Fruit fly (Drosophila melanogaster): ENCODE data around the gene Mtr4.

The Mtr4 gene

DNA sequence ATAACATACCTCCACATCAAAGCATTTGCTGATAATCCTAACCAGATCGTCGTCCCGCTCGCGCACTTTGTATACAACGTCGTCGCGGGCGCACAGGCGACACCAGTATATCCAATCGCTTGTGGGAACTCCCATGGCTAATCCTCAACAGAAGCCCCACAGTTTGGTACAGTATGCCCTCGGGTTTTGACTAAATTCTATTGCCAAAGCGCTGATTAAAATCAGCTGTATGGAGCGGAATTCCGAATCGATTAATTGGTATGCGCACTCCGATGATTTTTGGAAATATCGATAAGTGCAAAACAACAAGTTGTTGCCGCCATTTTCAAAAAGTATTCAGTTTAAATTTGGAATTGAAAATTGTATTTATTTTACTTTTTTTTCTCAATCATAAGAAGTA is 16.0 kb downstream of the Mtr4 start, which contains the start of gene wek:
TSS of gene wek (minus strand) at position 253 of the 400 bp plus-strand sequence.
- TF ChIP-seq Sin3A (optimal IDR thresholded peaks at IDR 0.05) = no peak
- TF ChIP-seq ttk (optimal IDR thresholded peaks at IDR 0.05) = no peak
- TF ChIP-seq psq (optimal IDR thresholded peaks at IDR 0.05) = no peak
- TF ChIP-seq h (optimal IDR thresholded peaks at IDR 0.05) = no peak
- no peak for TF ChIP-seq insv (optimal IDR thresholded peaks at IDR 0.05)
- TF ChIP-seq Myc (optimal IDR thresholded peaks at IDR 0.05) = no peak

- TF ChIP-seq ttk (optimal IDR thresholded peaks at IDR 0.05) (no peak), insv (optimal IDR thresholded peaks at IDR 0.05) (no peak), h (optimal IDR thresholded peaks at IDR 0.05) (no peak), Myc (optimal IDR thresholded peaks at IDR 0.05) (no peak), Sin3A (optimal IDR thresholded peaks at IDR 0.05) (no peak), psq (optimal IDR thresholded peaks at IDR 0.05) (no peak)
Measured at dm6 chr2L:15770978-15771377, 18.9 kb downstream of the Mtr4 start, which contains the start of gene Ku80. TSS of gene Ku80 (minus strand) at chr2L:15771159.

- TF ChIP-seq ttk (optimal IDR thresholded peaks at IDR 0.05) = no peak
- no peak for TF ChIP-seq h (optimal IDR thresholded peaks at IDR 0.05)
- TF ChIP-seq Sin3A (optimal IDR thresholded peaks at IDR 0.05) = no peak
- TF ChIP-seq insv (optimal IDR thresholded peaks at IDR 0.05) = no peak
- no peak for TF ChIP-seq psq (optimal IDR thresholded peaks at IDR 0.05)
- no peak for TF ChIP-seq Myc (optimal IDR thresholded peaks at IDR 0.05)
Measured at dm6 chr2L:15773013-15773412, 20.9 kb downstream of the Mtr4 start, which contains the start of gene CG31826. TSS of gene CG31826 (minus strand) at chr2L:15773113.

- TF ChIP-seq Sin3A (optimal IDR thresholded peaks at IDR 0.05) = no peak
- no peak for TF ChIP-seq ttk (optimal IDR thresholded peaks at IDR 0.05)
- TF ChIP-seq h (optimal IDR thresholded peaks at IDR 0.05) = no peak
- no peak for TF ChIP-seq insv (optimal IDR thresholded peaks at IDR 0.05)
- no peak for TF ChIP-seq Myc (optimal IDR thresholded peaks at IDR 0.05)
- TF ChIP-seq psq (optimal IDR thresholded peaks at IDR 0.05) = no peak
Measured at dm6 chr2L:15776752-15777151, 24.7 kb downstream of the Mtr4 start, which contains the start of gene CG43760. TSS of gene CG43760 (minus strand) at chr2L:15776852.

dm6 chr2L:15782996-15783395 is 30.9 kb downstream of the Mtr4 start:
- TF ChIP-seq psq (optimal IDR thresholded peaks at IDR 0.05) = no peak
- TF ChIP-seq Sin3A (optimal IDR thresholded peaks at IDR 0.05) = no peak
- no peak for TF ChIP-seq ttk (optimal IDR thresholded peaks at IDR 0.05)
- TF ChIP-seq insv (optimal IDR thresholded peaks at IDR 0.05) = no peak
- no peak for TF ChIP-seq Myc (optimal IDR thresholded peaks at IDR 0.05)
- no peak for TF ChIP-seq h (optimal IDR thresholded peaks at IDR 0.05)

dm6 chr2L:15783785-15784184 is 31.7 kb downstream of the Mtr4 start, which contains the start of gene t-Grip91:
TSS of gene t-Grip91 (plus strand) at chr2L:15784085.
- TF ChIP-seq h (optimal IDR thresholded peaks at IDR 0.05) (no peak), insv (optimal IDR thresholded peaks at IDR 0.05) (no peak), ttk (optimal IDR thresholded peaks at IDR 0.05) (no peak), Myc (optimal IDR thresholded peaks at IDR 0.05) (no peak), psq (optimal IDR thresholded peaks at IDR 0.05) (no peak), Sin3A (optimal IDR thresholded peaks at IDR 0.05) (no peak)

dm6 chr2L:15796300-15796699 is 44.2 kb downstream of the Mtr4 start:
- no peak for TF ChIP-seq h (optimal IDR thresholded peaks at IDR 0.05)
- no peak for TF ChIP-seq insv (optimal IDR thresholded peaks at IDR 0.05)
- no peak for TF ChIP-seq Myc (optimal IDR thresholded peaks at IDR 0.05)
- no peak for TF ChIP-seq psq (optimal IDR thresholded peaks at IDR 0.05)
- no peak for TF ChIP-seq Sin3A (optimal IDR thresholded peaks at IDR 0.05)
- no peak for TF ChIP-seq ttk (optimal IDR thresholded peaks at IDR 0.05)
